Worm (Caenorhabditis elegans) whole organism, late embryonic: ENCODE measurements around the gene srw-121.

Experiments used
- ets-4 ChIP-seq: sonication (generic microtip); optimal IDR thresholded peaks from 2 replicates; lab custom pipeline; 2016; ENCODE audit warnings: missing genetic modification characterization, missing compliant biosample characterization
- fkh-10 ChIP-seq: fragments of 150-350 bp; optimal IDR thresholded peaks from 2 replicates; lab custom pipeline; 2014; ENCODE audit warnings: missing biosample characterization, missing genetic modification reagents, missing genetic modification characterization
- hlh-8 ChIP-seq: sonication (generic microtip); optimal IDR thresholded peaks from 2 replicates; lab custom pipeline; 2016; ENCODE audit warnings: missing genotype, missing genetic modification characterization, missing compliant biosample characterization
- npax-4 ChIP-seq: sonication (generic microtip); optimal IDR thresholded peaks from 2 replicates; lab custom pipeline; 2016; ENCODE audit warnings: missing genetic modification characterization, missing compliant biosample characterization
- pha-4 ChIP-seq: fragments of 150-350 bp; optimal IDR thresholded peaks from 2 replicates; lab custom pipeline; 2018; ENCODE audit warnings: missing biosample characterization, missing genetic modification reagents, missing genetic modification characterization
- unc-3 ChIP-seq, 2 experiments: fragments of 200-800 bp in 1 of 2; sonication (Bioruptor generic) in 1 of 2; sonication (generic microtip) in 1 of 2; conservative IDR thresholded peaks in 1 of 2; optimal IDR thresholded peaks in 1 of 2; 2 replicates each; pipeline versions ENCODE4 v1.3.6 to Lab custom; 2016 to 2022; ENCODE audit warnings: missing compliant biosample characterization in 2 of 2, missing genetic modification characterization in 2 of 2, missing genetic modification reagents in 1 of 2

ce11 chrV:3028205-3028604 is 36.8 kb upstream of the srw-121 start, which contains the start of gene asp-7:
- TF ChIP-seq ets-4 (tag; lab: Kevin White, UChicago) (no peak), fkh-10 (GFP tag; lab: Kevin White, UChicago) (no peak), npax-4 (tag; lab: Kevin White, UChicago) (no peak), hlh-8 (tag; lab: Kevin White, UChicago) (no peak), pha-4 (tag; lab: Kevin White, UChicago) (no peak), unc-3 (GFP tag; conservative IDR thresholded peaks at IDR 0.05; lab: Robert Waterston, UW) (no peak), unc-3 (tag; optimal IDR thresholded peaks at IDR 0.05; lab: Kevin White, UChicago) (no peak)
